Worm (Caenorhabditis elegans) whole organism, L1 larva: ENCODE data around the gene fbxb-114.

Experiments
- ama-1 ChIP-seq: fragments of 150-350 bp; optimal IDR thresholded peaks from 2 replicates; lab custom pipeline; 2014
- hlh-4 ChIP-seq: sonication (generic microtip); optimal IDR thresholded peaks from 2 replicates; lab custom pipeline; 2016; ENCODE audit warnings: mild to moderate bottlenecking, missing genetic modification characterization, missing compliant biosample characterization
- mdl-1 ChIP-seq, 2 experiments: fragments of 150-350 bp; optimal IDR thresholded peaks; 2 replicates each; lab custom pipeline; 2014 to 2017; ENCODE audit warnings: missing biosample characterization in 2 of 2, missing genetic modification characterization in 2 of 2, inconsistent platforms in 1 of 2
- nhr-11 ChIP-seq: fragments of 150-350 bp; optimal IDR thresholded peaks from 2 replicates; lab custom pipeline; 2014; ENCODE audit warnings: missing biosample characterization, missing genetic modification characterization
- pag-3 ChIP-seq: sonication (generic microtip); optimal IDR thresholded peaks from 2 replicates; lab custom pipeline; 2017; ENCODE audit warnings: missing genetic modification characterization, mild to moderate bottlenecking, missing compliant biosample characterization, antibody characterized with exemption, borderline replicate concordance; ENCODE audit not compliant: insufficient read depth
- rnt-1 ChIP-seq: sonication (generic microtip); optimal IDR thresholded peaks from 2 replicates; lab custom pipeline; 2016; ENCODE audit warnings: mild to moderate bottlenecking, missing genetic modification characterization, moderate library complexity, missing compliant biosample characterization
- ztf-11 ChIP-seq, 2 experiments: sonication (generic microtip); optimal IDR thresholded peaks; 2 replicates each; lab custom pipeline; 2016 to 2017; ENCODE audit warnings: missing genetic modification characterization in 2 of 2, missing biosample characterization in 1 of 2, missing compliant biosample characterization in 1 of 2

DNA sequence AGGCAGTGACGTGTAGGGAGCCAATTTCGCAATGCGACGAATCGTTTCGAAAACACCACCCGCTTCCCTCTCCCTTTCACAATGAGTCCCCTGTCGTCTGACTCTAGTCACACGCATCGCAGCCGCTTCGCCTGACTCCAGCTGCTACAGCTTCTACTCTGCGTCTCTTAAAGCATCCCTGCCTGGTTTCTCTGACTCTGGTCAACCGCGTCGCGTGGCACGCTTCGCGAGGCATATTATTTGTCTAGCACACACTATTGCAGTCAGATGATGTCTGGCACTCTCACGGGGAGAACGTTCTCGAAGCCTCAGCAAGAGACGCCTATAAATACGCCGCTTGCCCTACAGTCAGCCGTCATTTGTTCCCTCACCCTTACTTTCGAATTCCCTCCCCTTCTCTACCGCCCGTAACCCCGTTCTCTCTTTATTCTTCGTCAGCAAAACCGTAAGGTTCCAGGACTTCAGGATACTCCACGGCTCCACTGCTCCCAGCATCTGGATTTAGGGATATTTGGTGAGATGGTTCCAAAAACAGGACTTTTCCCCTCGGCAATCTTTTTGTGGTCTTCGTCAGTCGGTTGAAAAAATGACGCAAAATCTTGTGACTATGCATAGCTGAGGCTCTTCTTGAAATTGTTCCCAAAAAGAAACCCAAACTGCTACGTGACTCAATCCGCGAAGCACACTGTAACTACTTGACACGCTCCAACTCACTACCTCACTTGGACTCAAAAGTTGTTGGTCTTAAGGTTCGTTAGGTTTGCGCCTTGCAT is 8.1 kb downstream of the fbxb-114 start:
- TF ChIP-seq pag-3 (no peak), nhr-11 (tag; lab: Kevin White, UChicago) (peak; percentile 94), ztf-11 (tag; optimal IDR thresholded peaks at IDR 0.05; lab: Kevin White, UChicago) (peak in 1 of 2 experiments; percentile 88), rnt-1 (tag; lab: Kevin White, UChicago) (peak; percentile 84), hlh-4 (tag; lab: Kevin White, UChicago) (no peak), mdl-1 (tag; optimal IDR thresholded peaks at IDR 0.05; lab: Kevin White, UChicago) (peak; percentile 82 to 99), ama-1 (peak; percentile 100)
